Worm (Caenorhabditis elegans) whole organism, L4 larva: ENCODE results near the gene nlp-101.
A peak's percentile ranks its signal among the peaks of the same experiment; 100 is the strongest.

Experiments used
- D1046.2 ChIP-seq: fragments of 200-800 bp; sonication (Bioruptor generic); IDR thresholded peaks from 2 replicates; pipeline ENCODE4 v1.3.6; 2022; ENCODE audit warnings: missing genetic modification characterization, missing compliant biosample characterization
- F44E2.7 ChIP-seq: fragments of 200-800 bp; sonication (Bioruptor generic); IDR thresholded peaks from 2 replicates; pipeline ENCODE4 v2.1.2; 2022; ENCODE audit warnings: missing genetic modification characterization, missing compliant biosample characterization
- F49E8.2 ChIP-seq: sonication (generic microtip); optimal IDR thresholded peaks from 2 replicates; lab custom pipeline; 2016; ENCODE audit warnings: missing compliant biosample characterization, mild to moderate bottlenecking, missing genetic modification characterization, borderline replicate concordance
- Y5F2A.4 ChIP-seq: fragments of 200-800 bp; sonication (Bioruptor generic); optimal IDR thresholded peaks from 2 replicates; lab custom pipeline; 2018; ENCODE audit warnings: mild to moderate bottlenecking, missing genetic modification characterization, missing compliant biosample characterization
- ZK337.2 ChIP-seq: fragments of 200-800 bp; sonication (Bioruptor generic); IDR thresholded peaks from 2 replicates; pipeline ENCODE4 v1.3.6; 2022; ENCODE audit warnings: missing genetic modification reagents, missing genetic modification characterization, missing compliant biosample characterization
- aha-1 ChIP-seq: fragments of 150-350 bp; peaks from one replicate; lab custom pipeline; 2014; ENCODE audit warnings: missing biosample characterization, missing genetic modification characterization
- aly-2 ChIP-seq: sonication (generic microtip); optimal IDR thresholded peaks from 2 replicates; lab custom pipeline; 2018; ENCODE audit warnings: missing biosample characterization, missing genetic modification characterization
- arid-1 ChIP-seq: fragments of 200-800 bp; sonication (Bioruptor generic); conservative IDR thresholded peaks from 2 replicates; pipeline ENCODE4 v1.3.6; 2022; ENCODE audit warnings: missing genetic modification reagents, missing genetic modification characterization, missing compliant biosample characterization
- ceh-20 ChIP-seq: fragments of 200-800 bp; sonication (Bioruptor generic); IDR thresholded peaks from 2 replicates; pipeline ENCODE4 v1.3.6; 2022; ENCODE audit warnings: missing genetic modification reagents, missing genetic modification characterization, missing compliant biosample characterization
- ceh-62 ChIP-seq: sonication (generic microtip); optimal IDR thresholded peaks from 2 replicates; lab custom pipeline; 2017; ENCODE audit warnings: missing biosample characterization, missing genetic modification characterization
- daf-16 ChIP-seq, 3 experiments: sonication (generic microtip); optimal IDR thresholded peaks; 2 replicates each; lab custom pipeline; 2016 to 2017; ENCODE audit warnings: missing genetic modification characterization in 3 of 3, missing genetic modification reagents in 3 of 3, mild to moderate bottlenecking in 2 of 3, missing compliant biosample characterization in 2 of 3, missing biosample characterization in 1 of 3, moderate library complexity in 1 of 3
- daf-19 ChIP-seq: fragments of 200-800 bp; sonication (Bioruptor generic); conservative IDR thresholded peaks from 2 replicates; pipeline ENCODE4 v1.3.6; 2022; ENCODE audit warnings: missing genetic modification characterization, missing compliant biosample characterization
- dmd-6 ChIP-seq: fragments of 200-800 bp; sonication (Bioruptor generic); IDR thresholded peaks from 2 replicates; pipeline ENCODE4 v1.3.6; 2022; ENCODE audit warnings: missing genetic modification reagents, missing genetic modification characterization, missing compliant biosample characterization
- dmd-9 ChIP-seq: fragments of 200-800 bp; sonication (Bioruptor generic); IDR thresholded peaks from 2 replicates; pipeline ENCODE4 v1.3.6; 2022; ENCODE audit warnings: missing genetic modification reagents, missing genetic modification characterization, missing compliant biosample characterization
- dpl-1 ChIP-seq: fragments of 150-350 bp; optimal IDR thresholded peaks from 2 replicates; lab custom pipeline; 2014; ENCODE audit warnings: missing biosample characterization, missing genetic modification reagents, missing genetic modification characterization
- egl-43 ChIP-seq: fragments of 200-800 bp; sonication (Bioruptor generic); IDR thresholded peaks from 2 replicates; pipeline ENCODE4 v1.3.6; 2022; ENCODE audit warnings: missing genetic modification reagents, missing genetic modification characterization, missing compliant biosample characterization
- fos-1 ChIP-seq: fragments of 150-350 bp; optimal IDR thresholded peaks from 2 replicates; lab custom pipeline; 2014; ENCODE audit warnings: missing biosample characterization, missing genetic modification characterization
- gei-8 ChIP-seq: fragments of 200-800 bp; sonication (Bioruptor generic); optimal IDR thresholded peaks from 2 replicates; lab custom pipeline; 2018; ENCODE audit warnings: mild to moderate bottlenecking, missing genetic modification characterization, missing compliant biosample characterization
- hif-1 ChIP-seq, 2 experiments: sonication (generic microtip); optimal IDR thresholded peaks; 2 replicates each; lab custom pipeline; 2016 to 2017; ENCODE audit warnings: missing compliant biosample characterization in 2 of 2, missing genetic modification characterization in 2 of 2, missing genetic modification reagents in 2 of 2, missing genotype in 2 of 2, mild to moderate bottlenecking in 1 of 2
- hlh-11 ChIP-seq: fragments of 200-800 bp; sonication (Bioruptor generic); optimal IDR thresholded peaks from 2 replicates; lab custom pipeline; 2018; ENCODE audit warnings: mild to moderate bottlenecking, missing genetic modification characterization, missing compliant biosample characterization
- lin-15B ChIP-seq: fragments of 150-350 bp; sonication (generic microtip); optimal IDR thresholded peaks from 3 replicates; lab custom pipeline; 2014; ENCODE audit warnings: missing biosample characterization, missing genetic modification characterization
- lir-3 ChIP-seq: sonication (generic microtip); optimal IDR thresholded peaks from 2 replicates; lab custom pipeline; 2016; ENCODE audit warnings: mild to moderate bottlenecking, missing genetic modification characterization, missing compliant biosample characterization
- lsy-2 ChIP-seq, 2 experiments: fragments of 150-350 bp in 1 of 2; sonication (generic microtip) in 1 of 2; optimal IDR thresholded peaks; 2 replicates each; lab custom pipeline; 2014 to 2017; ENCODE audit warnings: missing biosample characterization in 2 of 2, missing genetic modification characterization in 2 of 2
- madf-5 ChIP-seq, 2 experiments: fragments of 200-800 bp; sonication (Bioruptor generic); IDR thresholded peaks; 2 replicates each; pipeline ENCODE4 v1.3.6; 2022; ENCODE audit warnings: missing compliant biosample characterization in 2 of 2, missing genetic modification characterization in 2 of 2
- mdl-1 ChIP-seq, 2 experiments: fragments of 150-350 bp in 1 of 2; sonication (generic microtip) in 1 of 2; optimal IDR thresholded peaks; 2 replicates each; lab custom pipeline; 2014 to 2017; ENCODE audit warnings: missing biosample characterization in 2 of 2, missing genetic modification characterization in 2 of 2
- mep-1 ChIP-seq: fragments of 150-350 bp; sonication (generic microtip); optimal IDR thresholded peaks from 3 replicates; lab custom pipeline; 2014; ENCODE audit warnings: missing biosample characterization, missing genetic modification characterization
- nhr-10 ChIP-seq: fragments of 150-350 bp; optimal IDR thresholded peaks from 2 replicates; lab custom pipeline; 2014; ENCODE audit warnings: missing biosample characterization, missing genetic modification characterization
- nhr-11 ChIP-seq: fragments of 150-350 bp; optimal IDR thresholded peaks from 2 replicates; lab custom pipeline; 2014; ENCODE audit warnings: missing biosample characterization, missing genetic modification characterization
- nhr-25 ChIP-seq: sonication (generic microtip); optimal IDR thresholded peaks from 2 replicates; lab custom pipeline; 2017; ENCODE audit warnings: missing genetic modification characterization, mild to moderate bottlenecking, missing compliant biosample characterization, antibody characterized with exemption, moderate library complexity, borderline replicate concordance; ENCODE audit not compliant: insufficient read depth
- nhr-41 ChIP-seq: fragments of 200-800 bp; sonication (Bioruptor generic); IDR thresholded peaks from 2 replicates; pipeline ENCODE4 v1.3.6; 2022; ENCODE audit warnings: missing genetic modification reagents, missing genetic modification characterization, missing compliant biosample characterization
- nhr-42 ChIP-seq: fragments of 200-800 bp; sonication (Bioruptor generic); IDR thresholded peaks from 2 replicates; pipeline ENCODE4 v1.3.6; 2022; ENCODE audit warnings: missing genetic modification characterization, missing compliant biosample characterization
- nhr-6 ChIP-seq: fragments of 150-350 bp; optimal IDR thresholded peaks from 2 replicates; lab custom pipeline; 2014; ENCODE audit warnings: missing biosample characterization, missing genetic modification characterization
- rbr-2 ChIP-seq: sonication (generic microtip); optimal IDR thresholded peaks from 2 replicates; lab custom pipeline; 2016; ENCODE audit warnings: missing genotype, missing genetic modification characterization, missing compliant biosample characterization
- sdz-12 ChIP-seq: fragments of 200-800 bp; sonication (Bioruptor generic); optimal IDR thresholded peaks from 2 replicates; lab custom pipeline; 2018; ENCODE audit warnings: mild to moderate bottlenecking, missing genetic modification characterization, missing compliant biosample characterization
- skn-1 ChIP-seq: fragments of 150-350 bp; optimal IDR thresholded peaks from 2 replicates; lab custom pipeline; 2014; ENCODE audit warnings: missing biosample characterization, missing genetic modification characterization
- snpc-1.2 ChIP-seq: fragments of 200-800 bp; sonication (Bioruptor generic); IDR thresholded peaks from 2 replicates; pipeline ENCODE4 v1.3.6; 2022; ENCODE audit warnings: missing genetic modification reagents, missing genetic modification characterization, missing compliant biosample characterization
- spr-1 ChIP-seq: sonication (generic microtip); optimal IDR thresholded peaks from 2 replicates; lab custom pipeline; 2016; ENCODE audit warnings: mild to moderate bottlenecking, missing genetic modification characterization, missing compliant biosample characterization
- spr-3 ChIP-seq: fragments of 200-800 bp; sonication (Bioruptor generic); optimal IDR thresholded peaks from 2 replicates; lab custom pipeline; 2018; ENCODE audit warnings: mild to moderate bottlenecking, missing genetic modification characterization, missing compliant biosample characterization
- unc-130 ChIP-seq: sonication (generic microtip); optimal IDR thresholded peaks from 2 replicates; lab custom pipeline; 2016; ENCODE audit warnings: missing genetic modification reagents, missing genetic modification characterization, missing compliant biosample characterization
- unc-62 ChIP-seq, 3 experiments: fragments of 150-350 bp in 1 of 3; sonication (generic microtip); optimal IDR thresholded peaks in 2 of 3; peaks in 1 of 3; 1 replicate in 1 of 3; 2 replicates in 2 of 3; lab custom pipeline; 2014 to 2017; ENCODE audit warnings: missing biosample characterization in 3 of 3, missing genetic modification characterization in 3 of 3, missing genetic modification reagents in 3 of 3, missing genotype in 1 of 3
- vab-7 ChIP-seq: fragments of 200-800 bp; sonication (Bioruptor generic); IDR thresholded peaks from 2 replicates; pipeline ENCODE4 v1.3.6; 2022; ENCODE audit warnings: missing genetic modification reagents, missing genetic modification characterization, missing compliant biosample characterization
- zag-1 ChIP-seq: fragments of 150-350 bp; optimal IDR thresholded peaks from 2 replicates; lab custom pipeline; 2014; ENCODE audit warnings: missing biosample characterization, missing genetic modification characterization
- zip-11 ChIP-seq: fragments of 200-800 bp; sonication (Bioruptor generic); IDR thresholded peaks from 2 replicates; pipeline ENCODE4 v1.3.6; 2022; ENCODE audit warnings: missing genetic modification characterization, missing compliant biosample characterization
- zip-2 ChIP-seq: fragments of 150-350 bp; optimal IDR thresholded peaks from 2 replicates; lab custom pipeline; 2014; ENCODE audit warnings: missing biosample characterization, missing genetic modification characterization
- ztf-11 ChIP-seq: fragments of 150-350 bp; optimal IDR thresholded peaks from 2 replicates; lab custom pipeline; 2014; ENCODE audit warnings: missing biosample characterization, missing genetic modification characterization
- ztf-7 ChIP-seq: fragments of 150-350 bp; optimal IDR thresholded peaks from 2 replicates; lab custom pipeline; 2014; ENCODE audit warnings: missing biosample characterization, missing genetic modification characterization

The nlp-101 gene

ce11 chrX:7816434-7816974 is 22.2 kb upstream of the nlp-101 start, which contains the start of the genes sek-1 and R03G5.6 (continued):
- TF ChIP-seq spr-3 = no peak

DNA sequence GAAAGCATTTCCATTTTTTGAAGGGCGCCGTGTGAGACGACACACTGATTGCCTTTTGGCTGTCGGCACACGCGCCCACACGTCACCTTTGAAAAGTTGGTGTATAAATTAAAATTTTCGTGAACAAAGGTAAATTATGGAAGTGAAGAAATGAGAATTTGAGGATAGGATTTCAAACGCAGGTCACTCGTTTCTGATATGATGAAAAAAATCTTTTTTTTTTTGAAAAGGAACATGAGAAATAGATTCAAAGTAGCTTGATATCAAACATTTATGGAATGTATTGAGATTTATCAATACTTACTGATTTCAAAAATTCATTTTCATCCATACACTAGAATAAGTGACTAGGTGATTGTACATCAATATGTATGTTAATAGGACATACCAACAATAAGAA is 21.1 kb upstream of the nlp-101 start:
- TF ChIP-seq gei-8 = no peak
- TF ChIP-seq nhr-6 (tag; lab: Kevin White, UChicago) = no peak
- TF ChIP-seq zip-11 (GFP tag; lab: Robert Waterston, UW) = no peak
- no peak for TF ChIP-seq vab-7
- TF ChIP-seq dpl-1 (GFP tag; lab: Kevin White, UChicago) = no peak
- no peak for TF ChIP-seq nhr-10 (tag; lab: Kevin White, UChicago)
- no peak for TF ChIP-seq F44E2.7
- no peak for TF ChIP-seq hlh-11 (tag; lab: Kevin White, UChicago)
- TF ChIP-seq skn-1 (tag; lab: Kevin White, UChicago) = no peak
- TF ChIP-seq zag-1 (tag; lab: Kevin White, UChicago) = no peak
- no peak for TF ChIP-seq lir-3 (tag; lab: Kevin White, UChicago)
- no peak for TF ChIP-seq hif-1 (tag; optimal IDR thresholded peaks at IDR 0.05; lab: Kevin White, UChicago)
- peak; percentile 91 for TF ChIP-seq aha-1 (tag; lab: Kevin White, UChicago)
- TF ChIP-seq unc-62 (GFP tag; optimal IDR thresholded peaks at IDR 0.05 in 1 of 2; lab: Kevin White, UChicago) = peak in 1 of 2 experiments; percentile 75
- no peak for TF ChIP-seq unc-62 (tag; optimal IDR thresholded peaks at IDR 0.05; lab: Kevin White, UChicago)
- TF ChIP-seq mdl-1 (tag; optimal IDR thresholded peaks at IDR 0.05; lab: Kevin White, UChicago) = no peak

ce11 chrX:7823108-7823704 is 15.5 kb upstream of the nlp-101 start, which contains the start of gene eef-1A.2:
Gene eef-1A.2 (plus strand): TSS chrX:7823654.
- peak; percentile 96 for TF ChIP-seq rbr-2 (tag; lab: Kevin White, UChicago)
- peak; percentile 71 for TF ChIP-seq dmd-9 (GFP tag; lab: Robert Waterston, UW)
- 0 out of 2 replicates have a peak, but pooled peaks have one; percentile 63 for TF ChIP-seq D1046.2 (GFP tag; lab: Robert Waterston, UW)
- peak; percentile 35 for TF ChIP-seq sdz-12 (GFP tag; lab: Kevin White, UChicago)
- TF ChIP-seq nhr-41 = peak; percentile 67; the same call in 1 of the 2 replicates
- no peak for TF ChIP-seq F49E8.2 (tag; lab: Kevin White, UChicago)
- peak; percentile 42 to 69 for TF ChIP-seq daf-16 (GFP tag; optimal IDR thresholded peaks at IDR 0.05; lab: Kevin White, UChicago)
- TF ChIP-seq daf-16 (tag; optimal IDR thresholded peaks at IDR 0.05; lab: Kevin White, UChicago) = peak; percentile 97
- peak; percentile 63 for TF ChIP-seq spr-1 (tag; lab: Kevin White, UChicago)
- peak; percentile 100 for TF ChIP-seq zip-2 (tag; lab: Kevin White, UChicago)
- TF ChIP-seq nhr-25 (tag; lab: Kevin White, UChicago) = peak; percentile 95
- TF ChIP-seq ZK337.2 (GFP tag; lab: Robert Waterston, UW) = no peak
- TF ChIP-seq dmd-6 (GFP tag; lab: Robert Waterston, UW) = peak; percentile 98
- TF ChIP-seq nhr-42 (GFP tag; lab: Robert Waterston, UW) = peak; percentile 83; the same call in 1 of the 2 replicates
- TF ChIP-seq aly-2 = no peak
- no peak for TF ChIP-seq unc-130 (GFP tag; lab: Kevin White, UChicago)
- no peak for TF ChIP-seq ceh-62
- peak; percentile 98 for TF ChIP-seq nhr-11 (tag; lab: Kevin White, UChicago)
- TF ChIP-seq madf-5 (GFP tag; IDR thresholded peaks at IDR 0.05; lab: Robert Waterston, UW) = no peak
- TF ChIP-seq ceh-20 (GFP tag; lab: Robert Waterston, UW) = peak; percentile 84
- peak; percentile 97 for TF ChIP-seq mep-1 (tag; lab: Kevin White, UChicago)
- TF ChIP-seq arid-1 (GFP tag; lab: Robert Waterston, UW) = peak; percentile 62
- peak in 1 of 2 experiments; percentile 100 for TF ChIP-seq unc-62 (GFP tag; optimal IDR thresholded peaks at IDR 0.05 in 1 of 2; lab: Kevin White, UChicago)
- no peak for TF ChIP-seq unc-62 (tag; optimal IDR thresholded peaks at IDR 0.05; lab: Kevin White, UChicago)
- no peak for TF ChIP-seq snpc-1.2
- TF ChIP-seq fos-1 (tag; lab: Kevin White, UChicago) = no peak
- TF ChIP-seq ztf-11 (tag; lab: Kevin White, UChicago) = no peak
- no peak for TF ChIP-seq lin-15B
- peak; percentile 97 for TF ChIP-seq ztf-7 (tag; lab: Kevin White, UChicago)
- peak; percentile 86 to 93 for TF ChIP-seq lsy-2 (tag; optimal IDR thresholded peaks at IDR 0.05; lab: Kevin White, UChicago)
- peak; percentile 11 for TF ChIP-seq Y5F2A.4 (GFP tag; lab: Kevin White, UChicago)
- TF ChIP-seq egl-43 (GFP tag; lab: Robert Waterston, UW) = peak; percentile 87
- TF ChIP-seq daf-19 (GFP tag; lab: Robert Waterston, UW) = no peak
